Fruit fly (Drosophila melanogaster) S2 (cell line): ENCODE results near the gene CG10555.

Experiments used
- CG8478 ChIP-seq: fragments of >200 bp; optimal IDR thresholded peaks from 2 replicates; lab custom pipeline; 2018
- CTCF ChIP-seq, 2 experiments: fragments of >200 bp; optimal IDR thresholded peaks; 2 replicates each; lab custom pipeline; 2018

- no peak for TF ChIP-seq CG8478 (lab: Kevin White, UChicago)
- no peak for TF ChIP-seq CTCF (optimal IDR thresholded peaks at IDR 0.05; lab: Kevin White, UChicago)
Measured at dm6 chrX:8433709-8434108, 35.0 kb downstream of the CG10555 start, which contains the start of gene CG32712.
